Fruit fly (Drosophila melanogaster) whole organism, adult: ENCODE measurements around the gene CG14383.
A peak's percentile ranks its signal among the peaks of the same experiment; 100 is the strongest.

ENCODE experiments used
- CG11617 ChIP-seq: fragments of 200-800 bp; sonication (Bioruptor generic); optimal IDR thresholded peaks from 2 replicates; lab custom pipeline; 2017; ENCODE audit warnings: mild to moderate bottlenecking, missing biosample characterization, missing genetic modification reagents, missing genetic modification characterization
- CG12768 ChIP-seq: fragments of 200-800 bp; sonication (Bioruptor generic); optimal IDR thresholded peaks from 2 replicates; lab custom pipeline; 2017; ENCODE audit warnings: missing biosample characterization, missing genetic modification characterization, mild to moderate bottlenecking, moderate library complexity, missing genetic modification reagents
- CG14711 ChIP-seq: fragments of 200-800 bp; sonication (Bioruptor generic); optimal IDR thresholded peaks from 2 replicates; lab custom pipeline; 2018; ENCODE audit warnings: missing biosample characterization, mild to moderate bottlenecking, missing genetic modification characterization, moderate library complexity
- CG1620 ChIP-seq: fragments of 200-800 bp; sonication (Bioruptor generic); optimal IDR thresholded peaks from 2 replicates; lab custom pipeline; 2016; ENCODE audit warnings: missing biosample characterization, missing genetic modification characterization
- CG33017 ChIP-seq: fragments of 200-800 bp; sonication (Bioruptor generic); optimal IDR thresholded peaks from 2 replicates; lab custom pipeline; 2018; ENCODE audit warnings: missing biosample characterization, mild to moderate bottlenecking, missing genetic modification characterization, moderate library complexity
- CG5204 ChIP-seq: fragments of 200-800 bp; sonication (Bioruptor generic); optimal IDR thresholded peaks from 2 replicates; lab custom pipeline; 2016; ENCODE audit warnings: missing biosample characterization, missing genetic modification characterization
- CG7045 ChIP-seq: fragments of 200-800 bp; sonication (Bioruptor generic); optimal IDR thresholded peaks from 2 replicates; lab custom pipeline; 2017; ENCODE audit warnings: missing biosample characterization, mild to moderate bottlenecking, missing genetic modification characterization
- CG7101 ChIP-seq: fragments of 200-800 bp; sonication (Bioruptor generic); optimal IDR thresholded peaks from 2 replicates; lab custom pipeline; 2018; ENCODE audit warnings: missing biosample characterization, mild to moderate bottlenecking, missing genetic modification characterization, moderate library complexity
- Clk ChIP-seq: fragments of 200-800 bp; sonication (Bioruptor generic); optimal IDR thresholded peaks from 2 replicates; lab custom pipeline; 2017; ENCODE audit warnings: missing biosample characterization, missing genetic modification characterization
- Crg-1 ChIP-seq: fragments of 200-800 bp; sonication (Bioruptor generic); optimal IDR thresholded peaks from 2 replicates; lab custom pipeline; 2016; ENCODE audit warnings: missing biosample characterization, missing genetic modification characterization
- Hr96 ChIP-seq: fragments of 200-800 bp; sonication (Bioruptor generic); optimal IDR thresholded peaks from 2 replicates; lab custom pipeline; 2016; ENCODE audit warnings: missing biosample characterization, missing genetic modification characterization
- Mnt ChIP-seq: fragments of 200-800 bp; sonication (Bioruptor generic); optimal IDR thresholded peaks from 2 replicates; lab custom pipeline; 2016; ENCODE audit warnings: missing biosample characterization, mild to moderate bottlenecking, missing genetic modification characterization
- bab1 ChIP-seq: fragments of 200-800 bp; sonication (Bioruptor generic); optimal IDR thresholded peaks from 3 replicates; lab custom pipeline; 2019; ENCODE audit warnings: missing biosample characterization, mild to moderate bottlenecking, missing genetic modification characterization, moderate library complexity
- cic ChIP-seq: fragments of 200-800 bp; sonication (Bioruptor generic); optimal IDR thresholded peaks from 2 replicates; lab custom pipeline; 2017; ENCODE audit warnings: missing biosample characterization, mild to moderate bottlenecking, missing genetic modification characterization, moderate library complexity
- cnc ChIP-seq, 2 experiments: fragments of >200 bp; optimal IDR thresholded peaks; 2 replicates each; lab custom pipeline; 2017
- kay ChIP-seq: fragments of 200-800 bp; sonication (Bioruptor generic); peaks from one replicate; lab custom pipeline; 2016; ENCODE audit warnings: missing biosample characterization, missing genetic modification characterization, borderline replicate concordance
- ovo ChIP-seq: fragments of 200-800 bp; sonication (Bioruptor generic); optimal IDR thresholded peaks from 2 replicates; lab custom pipeline; 2016; ENCODE audit warnings: missing biosample characterization, missing genetic modification characterization
- pad ChIP-seq: fragments of 200-800 bp; sonication (Bioruptor generic); optimal IDR thresholded peaks from 3 replicates; lab custom pipeline; 2017; ENCODE audit warnings: missing biosample characterization, missing genetic modification characterization, mild to moderate bottlenecking, moderate library complexity, missing genetic modification reagents
- tj ChIP-seq: fragments of 200-800 bp; sonication (Bioruptor generic); optimal IDR thresholded peaks from 3 replicates; lab custom pipeline; 2017; ENCODE audit warnings: missing biosample characterization, mild to moderate bottlenecking, missing genetic modification characterization, moderate library complexity
- toe ChIP-seq: fragments of 200-800 bp; sonication (Bioruptor generic); optimal IDR thresholded peaks from 2 replicates; lab custom pipeline; 2016; ENCODE audit warnings: missing biosample characterization, missing genetic modification characterization

The CG14383 gene

dm6 chr3R:13015811-13016766, 27.8 kb upstream of the CG14383 start:
- no peak for TF ChIP-seq CG5204 (GFP tag; lab: Kevin White, UChicago)
- no peak for TF ChIP-seq CG7045 (GFP tag; lab: Kevin White, UChicago)
- no peak for TF ChIP-seq Clk (GFP tag; lab: Kevin White, UChicago)
- no peak for TF ChIP-seq cnc (optimal IDR thresholded peaks at IDR 0.05; lab: Kevin White, UChicago)
- no peak for TF ChIP-seq CG7101 (tag; lab: Kevin White, UChicago)
- no peak for TF ChIP-seq Crg-1
- no peak for TF ChIP-seq CG11617 (GFP tag; lab: Kevin White, UChicago)
- peak; percentile 21 for TF ChIP-seq CG12768 (GFP tag; lab: Kevin White, UChicago)
- no peak for TF ChIP-seq CG33017 (tag; lab: Kevin White, UChicago)
- no peak for TF ChIP-seq Mnt (GFP tag; lab: Kevin White, UChicago)
- TF ChIP-seq pad (GFP tag; lab: Kevin White, UChicago): no peak
- no peak for TF ChIP-seq cic (GFP tag; lab: Kevin White, UChicago)
- peak; percentile 67 for TF ChIP-seq kay (GFP tag; lab: Kevin White, UChicago)
- no peak for TF ChIP-seq tj (GFP tag; lab: Kevin White, UChicago)
- no peak for TF ChIP-seq toe (GFP tag; lab: Kevin White, UChicago)
- peak; percentile 15 for TF ChIP-seq ovo (GFP tag; lab: Kevin White, UChicago)
- no peak for TF ChIP-seq CG1620 (GFP tag; lab: Kevin White, UChicago)
- no peak for TF ChIP-seq bab1 (GFP tag; lab: Kevin White, UChicago)

- TF ChIP-seq kay (GFP tag; lab: Kevin White, UChicago) (no peak), Clk (GFP tag; lab: Kevin White, UChicago) (no peak), bab1 (GFP tag; lab: Kevin White, UChicago) (no peak), CG5204 (GFP tag; lab: Kevin White, UChicago) (no peak), CG11617 (GFP tag; lab: Kevin White, UChicago) (no peak), toe (GFP tag; lab: Kevin White, UChicago) (no peak), tj (GFP tag; lab: Kevin White, UChicago) (no peak), cnc (optimal IDR thresholded peaks at IDR 0.05; lab: Kevin White, UChicago) (no peak), CG7045 (GFP tag; lab: Kevin White, UChicago) (no peak), cic (GFP tag; lab: Kevin White, UChicago) (no peak), ovo (GFP tag; lab: Kevin White, UChicago) (no peak), pad (GFP tag; lab: Kevin White, UChicago) (no peak), CG12768 (GFP tag; lab: Kevin White, UChicago) (no peak), Crg-1 (no peak), CG14711 (no peak), Mnt (GFP tag; lab: Kevin White, UChicago) (no peak), Hr96 (no peak), CG7101 (tag; lab: Kevin White, UChicago) (no peak), CG1620 (GFP tag; lab: Kevin White, UChicago) (no peak)
Observed at dm6 chr3R:13015402-13015801, 27.1 kb upstream of the CG14383 start.

DNA sequence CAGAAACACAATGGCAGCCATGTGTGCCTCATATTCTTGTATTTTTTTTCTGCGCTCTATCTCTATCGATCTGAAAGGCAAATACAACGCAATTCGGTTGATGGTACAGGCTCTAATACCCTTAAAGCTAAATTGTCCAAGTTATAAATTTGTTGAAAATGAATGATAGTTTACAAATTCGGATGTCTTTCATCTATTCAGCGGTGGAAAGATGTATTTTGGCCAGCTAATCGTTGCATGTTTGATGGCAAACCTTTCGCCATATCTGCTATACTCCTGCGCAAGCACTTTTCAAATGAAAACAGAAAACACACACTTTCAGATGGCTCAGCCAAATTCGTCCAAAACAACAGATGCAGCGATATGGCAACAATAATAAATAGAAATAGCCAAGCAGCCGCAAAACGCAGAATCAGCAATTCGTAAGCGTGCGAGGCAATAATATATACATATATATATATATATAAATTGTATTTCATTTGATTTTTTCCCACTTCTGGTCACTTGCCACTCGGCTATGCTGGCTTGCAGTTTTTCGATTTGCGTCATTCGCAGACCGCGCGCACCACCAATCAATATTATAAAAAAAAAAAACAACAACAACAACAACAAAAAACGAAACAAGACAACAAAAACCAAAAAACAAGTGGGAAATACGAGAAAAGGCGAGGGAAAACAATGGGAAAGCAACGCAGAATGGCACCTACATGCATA, 26.0 kb upstream of the CG14383 start:
- TF ChIP-seq Crg-1: no peak
- peak; percentile 96 for TF ChIP-seq tj (GFP tag; lab: Kevin White, UChicago)
- peak; percentile 23 for TF ChIP-seq CG14711
- TF ChIP-seq kay (GFP tag; lab: Kevin White, UChicago): peak; percentile 89
- TF ChIP-seq Clk (GFP tag; lab: Kevin White, UChicago): no peak

DNA sequence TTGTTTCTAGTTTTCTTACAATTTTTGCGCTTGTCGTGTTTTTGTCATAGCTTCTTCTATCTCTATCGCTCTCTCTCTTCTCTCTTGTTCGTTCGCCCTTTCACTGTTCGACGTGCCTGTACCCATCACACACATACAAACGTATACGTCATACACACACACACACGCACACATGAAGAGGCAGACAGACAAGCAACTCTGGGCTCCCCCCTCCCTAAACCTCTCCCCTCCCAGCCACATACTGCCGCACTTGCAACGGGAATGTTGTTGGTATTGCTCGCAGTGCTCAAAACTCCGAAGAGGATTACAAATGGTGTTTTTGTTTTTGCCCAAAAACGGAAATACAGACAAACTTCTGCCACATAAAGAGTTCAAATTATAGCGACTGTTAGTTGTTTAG, 24.7 kb upstream of the CG14383 start:
- TF ChIP-seq ovo (GFP tag; lab: Kevin White, UChicago) (no peak), pad (GFP tag; lab: Kevin White, UChicago) (peak; percentile 43)

- TF ChIP-seq CG5204 (GFP tag; lab: Kevin White, UChicago) (no peak), CG33017 (tag; lab: Kevin White, UChicago) (peak; percentile 42), cic (GFP tag; lab: Kevin White, UChicago) (peak; percentile 83), CG11617 (GFP tag; lab: Kevin White, UChicago) (peak; percentile 65), toe (GFP tag; lab: Kevin White, UChicago) (peak; percentile 37), Mnt (GFP tag; lab: Kevin White, UChicago) (peak; percentile 84), CG1620 (GFP tag; lab: Kevin White, UChicago) (peak; percentile 71), Hr96 (peak; percentile 72), CG7045 (GFP tag; lab: Kevin White, UChicago) (peak; percentile 34), tj (GFP tag; lab: Kevin White, UChicago) (peak; percentile 80), CG12768 (GFP tag; lab: Kevin White, UChicago) (peak; percentile 80), Clk (GFP tag; lab: Kevin White, UChicago) (peak; percentile 30), CG7101 (tag; lab: Kevin White, UChicago) (peak; percentile 62), cnc (optimal IDR thresholded peaks at IDR 0.05; lab: Kevin White, UChicago) (peak; percentile 91 to 95), kay (GFP tag; lab: Kevin White, UChicago) (no peak), Crg-1 (peak; percentile 63), pad (GFP tag; lab: Kevin White, UChicago) (peak; percentile 87), CG14711 (peak; percentile 63), bab1 (GFP tag; lab: Kevin White, UChicago) (peak; percentile 6), ovo (GFP tag; lab: Kevin White, UChicago) (peak; percentile 48)
Observed at dm6 chr3R:13012351-13012750, 24.0 kb upstream of the CG14383 start.
